Fruit fly (Drosophila melanogaster): Measurements from ENCODE around the gene CG32816.

DNA sequence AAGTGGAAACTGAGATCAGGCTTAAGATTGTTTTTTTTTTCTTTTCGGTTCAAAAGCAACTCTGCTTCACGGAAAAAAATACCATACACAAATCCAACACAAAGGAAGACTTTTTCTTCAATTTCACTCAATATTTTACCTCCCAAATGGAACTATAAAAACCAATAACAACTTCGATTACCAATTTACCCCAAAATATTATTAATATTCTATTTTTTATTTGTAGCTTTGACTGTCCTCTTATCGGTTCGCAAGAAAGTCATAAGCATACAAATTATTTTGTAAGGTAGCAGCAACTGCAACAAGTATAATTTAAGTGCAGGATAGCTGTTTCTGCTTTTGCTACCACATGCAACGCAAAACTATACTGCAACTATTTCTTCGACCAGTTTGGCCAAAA, 136.6 kb downstream of the CG32816 start:
- TF ChIP-seq CG8478 (optimal IDR thresholded peaks at IDR 0.05) (no peak), CTCF (optimal IDR thresholded peaks at IDR 0.05) (no peak)
